In the genomic region with DNA sequence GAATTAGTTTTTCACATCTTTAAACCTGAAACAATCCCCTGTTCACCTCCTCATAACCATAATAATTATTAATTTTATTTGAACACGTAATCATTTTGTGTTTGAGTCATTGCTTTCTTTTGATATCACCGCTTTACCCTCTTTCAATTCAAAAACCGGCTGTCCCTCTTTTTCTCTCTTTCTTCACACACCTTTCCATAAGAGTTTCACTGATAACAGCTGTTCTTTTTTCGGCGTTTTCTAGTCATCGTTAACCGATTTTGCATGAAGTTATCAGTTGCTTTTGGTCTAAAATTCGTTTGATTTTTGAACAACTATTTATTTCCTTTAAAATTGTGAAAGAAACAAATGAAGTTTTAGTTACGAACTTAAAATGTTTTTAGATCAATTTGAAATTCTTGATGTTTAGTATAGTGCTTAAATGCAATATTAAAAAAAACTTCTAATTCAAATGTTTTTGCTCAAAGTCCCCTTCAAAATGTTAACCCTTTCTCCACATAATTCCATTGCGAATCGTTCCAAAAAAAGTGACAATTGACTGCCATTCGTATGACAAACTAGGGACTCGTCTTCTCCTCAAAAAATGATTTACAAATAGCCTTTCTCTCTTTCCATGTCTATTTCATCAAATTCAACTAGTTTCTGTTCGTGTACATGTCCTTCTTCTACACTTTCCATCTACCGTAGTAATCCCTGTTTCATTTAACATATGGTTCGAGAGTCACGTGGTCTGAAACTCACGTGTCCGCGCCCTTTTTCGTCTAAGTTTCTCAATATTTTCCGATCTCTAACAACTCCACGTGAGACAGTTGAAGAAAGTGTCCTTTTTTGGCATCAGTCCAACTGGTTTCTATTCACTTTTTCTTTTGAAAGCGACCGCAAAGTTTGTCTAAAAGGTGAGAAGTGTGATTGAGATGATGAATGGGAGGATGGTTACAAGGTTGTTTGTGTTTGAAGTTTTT, we compare ENCODE assay signal across 1 worm cellular context.
TF ChIP-seq lines count a peak whose summit lies in the region.

No protein-coding gene starts in this region.

TF ChIP-seq in whole organism, L1 larva, 84 proteins besides CTCF, POLR2A, EP300 and RAD21 (continued from another document):
- TF ChIP-seq ceh-88 (GFP tag; IDR thresholded peaks at IDR 0.05; lab: Robert Waterston, UW) (peak; percentile 43; the same call in 1 of the 2 replicates), ets-5 (GFP tag; IDR thresholded peaks at IDR 0.05; lab: Robert Waterston, UW) (no peak), mef-2 (tag; optimal IDR thresholded peaks at IDR 0.05; lab: Kevin White, UChicago) (no peak), ceh-82 (tag; optimal IDR thresholded peaks at IDR 0.05; lab: Kevin White, UChicago) (no peak), lin-13 (GFP tag; optimal IDR thresholded peaks at IDR 0.05; lab: Kevin White, UChicago) (peak; percentile 22), tbx-2 (tag; optimal IDR thresholded peaks at IDR 0.05; lab: Kevin White, UChicago) (peak; percentile 79), nhr-85 (tag; lab: Kevin White, UChicago) (peak; percentile 100), F16B12.6 (tag; optimal IDR thresholded peaks at IDR 0.05; lab: Kevin White, UChicago) (no peak), pag-3 (tag; optimal IDR thresholded peaks at IDR 0.05; lab: Kevin White, UChicago; ENCODE audit: borderline replicate concordance, insufficient read depth) (no peak), nhr-90 (tag; optimal IDR thresholded peaks at IDR 0.05; lab: Kevin White, UChicago; ENCODE audit: poor library complexity) (peak; percentile 92), zip-4 (GFP tag; optimal IDR thresholded peaks at IDR 0.05; lab: Kevin White, UChicago) (no peak), skn-1 (tag; optimal IDR thresholded peaks at IDR 0.05; lab: Kevin White, UChicago) (peak; percentile 68), pax-3 (tag; optimal IDR thresholded peaks at IDR 0.05; lab: Kevin White, UChicago) (peak; percentile 65)
